Worm (Caenorhabditis elegans) whole organism, early embryonic: Measurements from ENCODE around the gene twk-34.

Experiments
- B0310.2 ChIP-seq: sonication (generic microtip); optimal IDR thresholded peaks from 2 replicates; lab custom pipeline; 2016; ENCODE audit warnings: mild to moderate bottlenecking, missing genetic modification characterization, missing compliant biosample characterization
- F13C5.2 ChIP-seq: sonication (generic microtip); optimal IDR thresholded peaks from 2 replicates; lab custom pipeline; 2017; ENCODE audit warnings: mild to moderate bottlenecking, missing genetic modification characterization, inconsistent platforms, missing compliant biosample characterization
- aly-1 ChIP-seq: sonication (generic microtip); optimal IDR thresholded peaks from 2 replicates; lab custom pipeline; 2016; ENCODE audit warnings: missing genetic modification characterization, missing compliant biosample characterization
- ama-1 ChIP-seq: fragments of 150-350 bp; optimal IDR thresholded peaks from 2 replicates; lab custom pipeline; 2014
- ceh-13 ChIP-seq: fragments of 200-800 bp; sonication (Bioruptor generic); optimal IDR thresholded peaks from 2 replicates; lab custom pipeline; 2018; ENCODE audit warnings: mild to moderate bottlenecking, missing genetic modification characterization, missing compliant biosample characterization
- ceh-36 ChIP-seq: sonication (generic microtip); optimal IDR thresholded peaks from 2 replicates; lab custom pipeline; 2016; ENCODE audit warnings: missing genetic modification characterization, inconsistent platforms, missing compliant biosample characterization
- ets-7 ChIP-seq: sonication (generic microtip); optimal IDR thresholded peaks from 2 replicates; lab custom pipeline; 2016; ENCODE audit warnings: missing genotype, missing genetic modification characterization, missing compliant biosample characterization
- flt-1 ChIP-seq: fragments of 200-800 bp; sonication (Bioruptor generic); IDR thresholded peaks from 2 replicates; pipeline ENCODE4 v1.3.6; 2022; ENCODE audit warnings: missing genetic modification characterization, missing compliant biosample characterization
- hmbx-1 ChIP-seq: sonication (generic microtip); optimal IDR thresholded peaks from 2 replicates; lab custom pipeline; 2016; ENCODE audit warnings: mild to moderate bottlenecking, missing genetic modification characterization, missing compliant biosample characterization
- hmg-4 ChIP-seq: fragments of 200-800 bp; sonication (Bioruptor generic); optimal IDR thresholded peaks from 2 replicates; lab custom pipeline; 2018; ENCODE audit warnings: mild to moderate bottlenecking, missing genetic modification characterization, missing compliant biosample characterization
- hnd-1 ChIP-seq: sonication (generic microtip); optimal IDR thresholded peaks from 2 replicates; lab custom pipeline; 2016; ENCODE audit warnings: missing genetic modification characterization, missing compliant biosample characterization
- pes-1 ChIP-seq: fragments of 200-800 bp; sonication (Bioruptor generic); IDR thresholded peaks from 2 replicates; pipeline ENCODE4 v1.3.6; 2022; ENCODE audit warnings: missing genetic modification reagents, missing genetic modification characterization, missing compliant biosample characterization
- scrt-1 ChIP-seq: fragments of 200-800 bp; sonication (Bioruptor generic); IDR thresholded peaks from 2 replicates; pipeline ENCODE4 v1.3.6; 2022; ENCODE audit warnings: missing genetic modification characterization, missing compliant biosample characterization
- sea-1 ChIP-seq: fragments of 200-800 bp; sonication (Bioruptor generic); conservative IDR thresholded peaks from 2 replicates; pipeline ENCODE4 v1.3.6; 2022; ENCODE audit warnings: missing genetic modification characterization, missing compliant biosample characterization
- tbx-11 ChIP-seq: fragments of 200-800 bp; sonication (Bioruptor generic); IDR thresholded peaks from 2 replicates; pipeline ENCODE4 v1.3.6; 2022; ENCODE audit warnings: missing genetic modification characterization, missing compliant biosample characterization
- tbx-37 ChIP-seq: fragments of 200-800 bp; sonication (Bioruptor generic); conservative IDR thresholded peaks from 2 replicates; pipeline ENCODE4 v1.3.6; 2022; ENCODE audit warnings: missing genetic modification reagents, missing genetic modification characterization, missing compliant biosample characterization
- tra-4 ChIP-seq: sonication (generic microtip); optimal IDR thresholded peaks from 2 replicates; lab custom pipeline; 2017; ENCODE audit warnings: missing genetic modification characterization, missing compliant biosample characterization

Gene twk-34

ce11 chrV:15721888-15722287 is 17.1 kb downstream of the twk-34 start, which contains the start of gene srh-140:
Gene srh-140 (plus strand): TSS chrV:15722188.
- TF ChIP-seq hmbx-1, result no peak
- TF ChIP-seq scrt-1, result no peak

- TF ChIP-seq F13C5.2 (tag; lab: Kevin White, UChicago), result no peak
- no peak for TF ChIP-seq flt-1
- no peak for TF ChIP-seq scrt-1
- TF ChIP-seq hnd-1 (tag; lab: Kevin White, UChicago), result no peak
- no peak for TF ChIP-seq ets-7 (tag; lab: Kevin White, UChicago)
- TF ChIP-seq hmg-4 (GFP tag; lab: Kevin White, UChicago), result no peak
- no peak for TF ChIP-seq sea-1
- no peak for TF ChIP-seq tra-4 (tag; lab: Kevin White, UChicago)
- no peak for TF ChIP-seq aly-1 (tag; lab: Kevin White, UChicago)
- TF ChIP-seq ceh-13, result no peak
- TF ChIP-seq tbx-11 (GFP tag; lab: Robert Waterston, UW), result no peak
- TF ChIP-seq ceh-36 (tag; lab: Kevin White, UChicago), result no peak
- TF ChIP-seq tbx-37, result no peak
- TF ChIP-seq ama-1, result no peak
Measured at ce11 chrV:15726610-15727009, 21.9 kb downstream of the twk-34 start, which contains the start of the genes irld-57 and sfxn-1.3. Gene irld-57 (minus strand): TSS chrV:15726710. Gene sfxn-1.3 (plus strand): TSS chrV:15726841.

ce11 chrV:15730459-15730858 is 25.7 kb downstream of the twk-34 start, which contains the start of gene Y6E2A.10:
Gene Y6E2A.10 (minus strand): TSS chrV:15730559.
- TF ChIP-seq ceh-13 (no peak), tra-4 (tag; lab: Kevin White, UChicago) (no peak), ama-1 (no peak), scrt-1 (no peak), flt-1 (no peak)

DNA sequence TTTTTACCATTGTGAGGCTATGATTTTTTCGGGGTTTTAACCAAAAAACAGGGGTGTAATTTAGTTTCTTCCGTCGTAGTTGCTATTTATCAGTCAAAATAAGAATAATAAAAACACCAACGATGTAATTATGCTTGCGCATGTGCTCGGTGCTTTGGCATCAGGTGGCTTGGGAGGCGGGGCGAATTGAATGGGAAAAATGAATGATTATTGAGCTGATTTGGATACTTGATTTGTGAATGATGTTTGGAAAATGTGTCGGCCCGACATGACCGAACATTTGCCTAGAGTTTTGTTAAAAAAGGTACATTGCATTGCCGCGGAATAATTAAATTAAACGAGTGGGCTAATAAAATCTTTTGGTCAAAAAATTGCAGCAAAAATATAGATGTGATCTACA is 27.4 kb downstream of the twk-34 start, which contains the start of gene str-38:
str-38 (minus strand) TSS at position 101 of the 400 bp plus-strand sequence.
- TF ChIP-seq scrt-1 (no peak), hmbx-1 (no peak), F13C5.2 (tag; lab: Kevin White, UChicago) (no peak), B0310.2 (tag; lab: Kevin White, UChicago) (no peak), ceh-13 (no peak), hmg-4 (GFP tag; lab: Kevin White, UChicago) (no peak), sea-1 (no peak), aly-1 (tag; lab: Kevin White, UChicago) (no peak), tbx-11 (GFP tag; lab: Robert Waterston, UW) (no peak), ceh-36 (tag; lab: Kevin White, UChicago) (no peak), ets-7 (tag; lab: Kevin White, UChicago) (no peak)

DNA sequence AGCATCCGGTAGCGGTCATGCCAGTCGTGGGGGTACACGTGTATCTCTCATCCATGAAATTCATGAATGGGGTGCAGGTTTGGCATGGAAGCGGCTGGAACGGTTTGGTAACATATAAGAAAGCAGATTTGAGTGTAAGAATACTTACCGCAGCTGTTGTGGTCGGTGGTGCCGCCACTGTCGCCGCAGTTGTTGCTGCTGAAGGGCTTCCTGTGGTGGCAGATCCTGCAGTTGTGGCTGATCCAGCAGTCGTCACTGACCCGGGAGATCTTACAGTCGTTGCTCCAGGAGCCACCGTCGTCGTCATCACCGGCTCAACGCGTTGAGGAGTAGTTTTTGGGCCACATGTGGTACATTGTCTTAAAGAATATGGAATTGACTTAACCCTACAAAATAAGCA is 28.3 kb downstream of the twk-34 start:
- TF ChIP-seq tra-4 (tag; lab: Kevin White, UChicago), result no peak
- no peak for TF ChIP-seq scrt-1
- no peak for TF ChIP-seq B0310.2 (tag; lab: Kevin White, UChicago)
- TF ChIP-seq ets-7 (tag; lab: Kevin White, UChicago), result no peak
- no peak for TF ChIP-seq ama-1
- TF ChIP-seq tbx-11 (GFP tag; lab: Robert Waterston, UW), result no peak
- TF ChIP-seq tbx-37, result no peak
- TF ChIP-seq aly-1 (tag; lab: Kevin White, UChicago), result no peak
- no peak for TF ChIP-seq F13C5.2 (tag; lab: Kevin White, UChicago)
- TF ChIP-seq ceh-13, result no peak
- no peak for TF ChIP-seq hmg-4 (GFP tag; lab: Kevin White, UChicago)
- no peak for TF ChIP-seq pes-1 (GFP tag; lab: Robert Waterston, UW)
- TF ChIP-seq sea-1, result no peak
- no peak for TF ChIP-seq flt-1
- no peak for TF ChIP-seq ceh-36 (tag; lab: Kevin White, UChicago)

- TF ChIP-seq tbx-37, result no peak
- TF ChIP-seq ama-1, result no peak
- no peak for TF ChIP-seq F13C5.2 (tag; lab: Kevin White, UChicago)
- TF ChIP-seq hmg-4 (GFP tag; lab: Kevin White, UChicago), result no peak
- TF ChIP-seq sea-1, result no peak
- no peak for TF ChIP-seq ceh-36 (tag; lab: Kevin White, UChicago)
- no peak for TF ChIP-seq pes-1 (GFP tag; lab: Robert Waterston, UW)
- no peak for TF ChIP-seq hmbx-1
- no peak for TF ChIP-seq flt-1
Measured at ce11 chrV:15733568-15733967, 28.8 kb downstream of the twk-34 start, which contains the start of gene T23D5.3. Gene T23D5.3 (minus strand): TSS chrV:15733668.

DNA sequence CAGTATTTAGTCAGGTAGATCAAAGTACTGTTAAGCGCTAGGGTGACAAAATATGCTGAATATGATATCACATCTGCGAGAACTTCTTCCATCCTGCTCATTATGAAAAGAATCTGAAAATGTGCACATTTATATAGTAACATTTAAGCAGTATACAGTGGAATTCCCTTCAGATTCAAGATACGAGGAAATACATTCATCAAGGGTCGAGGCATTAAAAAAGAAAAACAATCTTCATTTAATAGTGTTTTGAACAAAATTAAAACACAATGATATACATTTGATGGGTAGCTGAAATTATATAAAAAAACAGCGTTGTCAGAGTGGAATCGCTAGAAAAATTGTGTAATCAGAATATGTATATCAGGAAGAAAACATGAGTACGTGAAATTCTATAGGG is 31.0 kb downstream of the twk-34 start, which contains the start of gene str-27:
str-27 (minus strand) TSS at position 101 of the 400 bp plus-strand sequence.
- TF ChIP-seq scrt-1 (no peak), flt-1 (no peak), tbx-11 (GFP tag; lab: Robert Waterston, UW) (no peak), sea-1 (no peak), ceh-13 (no peak), ama-1 (no peak), pes-1 (GFP tag; lab: Robert Waterston, UW) (no peak), hnd-1 (tag; lab: Kevin White, UChicago) (no peak), ets-7 (tag; lab: Kevin White, UChicago) (no peak), ceh-36 (tag; lab: Kevin White, UChicago) (no peak), tbx-37 (no peak), hmbx-1 (no peak), aly-1 (tag; lab: Kevin White, UChicago) (no peak), tra-4 (tag; lab: Kevin White, UChicago) (no peak), F13C5.2 (tag; lab: Kevin White, UChicago) (no peak)

- TF ChIP-seq tbx-11 (GFP tag; lab: Robert Waterston, UW), result no peak
- no peak for TF ChIP-seq ets-7 (tag; lab: Kevin White, UChicago)
- no peak for TF ChIP-seq sea-1
- no peak for TF ChIP-seq aly-1 (tag; lab: Kevin White, UChicago)
- no peak for TF ChIP-seq B0310.2 (tag; lab: Kevin White, UChicago)
- TF ChIP-seq hmbx-1, result no peak
- no peak for TF ChIP-seq tra-4 (tag; lab: Kevin White, UChicago)
- no peak for TF ChIP-seq hnd-1 (tag; lab: Kevin White, UChicago)
- TF ChIP-seq tbx-37, result no peak
- no peak for TF ChIP-seq flt-1
- TF ChIP-seq hmg-4 (GFP tag; lab: Kevin White, UChicago), result no peak
Measured at ce11 chrV:15741851-15742250, 37.1 kb downstream of the twk-34 start, which contains the start of gene str-18. Gene str-18 (minus strand): TSS chrV:15741951.
